Worm (Caenorhabditis elegans) whole organism, L1 larva: ENCODE results near the gene znf-622.
A peak's percentile ranks its signal among the peaks of the same experiment; 100 is the strongest.

Experiments used
- C34B4.2 ChIP-seq: sonication (generic microtip); optimal IDR thresholded peaks from 2 replicates; lab custom pipeline; 2017; ENCODE audit warnings: mild to moderate bottlenecking, missing genetic modification characterization, missing compliant biosample characterization
- F16B12.6 ChIP-seq: fragments of 150-350 bp; optimal IDR thresholded peaks from 2 replicates; lab custom pipeline; 2014; ENCODE audit warnings: missing biosample characterization, missing genetic modification characterization
- aha-1 ChIP-seq: fragments of 150-350 bp; optimal IDR thresholded peaks from 2 replicates; lab custom pipeline; 2014; ENCODE audit warnings: missing biosample characterization, missing genetic modification characterization
- alr-1 ChIP-seq: fragments of 200-800 bp; sonication (Bioruptor generic); optimal IDR thresholded peaks from 2 replicates; lab custom pipeline; 2018; ENCODE audit warnings: borderline replicate concordance, mild to moderate bottlenecking, missing genetic modification characterization, missing compliant biosample characterization
- aly-2 ChIP-seq: fragments of 150-350 bp; optimal IDR thresholded peaks from 2 replicates; lab custom pipeline; 2014; ENCODE audit warnings: missing biosample characterization, missing genetic modification characterization
- ama-1 ChIP-seq: fragments of 150-350 bp; optimal IDR thresholded peaks from 2 replicates; lab custom pipeline; 2014
- blmp-1 ChIP-seq: fragments of 150-350 bp; optimal IDR thresholded peaks from 2 replicates; lab custom pipeline; 2014; ENCODE audit warnings: missing biosample characterization, missing genetic modification characterization
- ceh-63 ChIP-seq: fragments of 200-800 bp; sonication (Bioruptor generic); optimal IDR thresholded peaks from 2 replicates; lab custom pipeline; 2018; ENCODE audit warnings: mild to moderate bottlenecking, missing genetic modification characterization, missing compliant biosample characterization
- ceh-8 ChIP-seq: fragments of 200-800 bp; sonication (Bioruptor generic); optimal IDR thresholded peaks from 2 replicates; lab custom pipeline; 2018; ENCODE audit warnings: mild to moderate bottlenecking, missing genetic modification characterization, moderate library complexity, missing compliant biosample characterization
- ceh-88 ChIP-seq: fragments of 200-800 bp; sonication (Bioruptor generic); IDR thresholded peaks from 2 replicates; pipeline ENCODE4 v1.3.6; 2022; ENCODE audit warnings: missing genetic modification characterization, missing compliant biosample characterization
- ceh-90 ChIP-seq: sonication (generic microtip); optimal IDR thresholded peaks from 2 replicates; lab custom pipeline; 2016; ENCODE audit warnings: missing genetic modification characterization, missing compliant biosample characterization
- ces-1 ChIP-seq: fragments of 150-350 bp; optimal IDR thresholded peaks from 2 replicates; lab custom pipeline; 2014; ENCODE audit warnings: missing biosample characterization, missing genetic modification reagents, missing genetic modification characterization
- dpl-1 ChIP-seq, 3 experiments: fragments of 150-350 bp in 2 of 3; sonication (generic microtip) in 1 of 3; optimal IDR thresholded peaks; 2 replicates each; lab custom pipeline; 2014 to 2017; ENCODE audit warnings: missing biosample characterization in 3 of 3, missing genetic modification characterization in 3 of 3, missing genetic modification reagents in 3 of 3
- dsc-1 ChIP-seq: sonication (generic microtip); optimal IDR thresholded peaks from 2 replicates; lab custom pipeline; 2016; ENCODE audit warnings: mild to moderate bottlenecking, missing genetic modification characterization, missing compliant biosample characterization
- efl-1 ChIP-seq, 4 experiments: fragments of 150-350 bp; optimal IDR thresholded peaks in 3 of 4; peaks in 1 of 4; 1 replicate in 1 of 4; 2 replicates in 3 of 4; lab custom pipeline; 2014; ENCODE audit warnings: missing biosample characterization in 2 of 4, missing genetic modification characterization in 2 of 4, missing genetic modification reagents in 2 of 4
- efl-3 ChIP-seq: fragments of 200-800 bp; sonication (Bioruptor generic); optimal IDR thresholded peaks from 2 replicates; lab custom pipeline; 2018; ENCODE audit warnings: mild to moderate bottlenecking, missing genetic modification characterization, missing compliant biosample characterization
- egl-13 ChIP-seq: sonication (generic microtip); optimal IDR thresholded peaks from 2 replicates; lab custom pipeline; 2016; ENCODE audit warnings: missing genotype, missing genetic modification reagents, missing genetic modification characterization, missing compliant biosample characterization
- elt-3 ChIP-seq, 6 experiments: fragments of 150-350 bp in 1 of 6; sonication (generic microtip); optimal IDR thresholded peaks; 2 replicates each; lab custom pipeline; 2017 to 2018; ENCODE audit warnings: missing biosample characterization in 6 of 6, missing genetic modification characterization in 6 of 6, inconsistent platforms in 1 of 6
- ets-5 ChIP-seq: fragments of 200-800 bp; sonication (Bioruptor generic); IDR thresholded peaks from 2 replicates; pipeline ENCODE4 v1.3.6; 2022; ENCODE audit warnings: missing genetic modification characterization, missing compliant biosample characterization
- fkh-4 ChIP-seq: sonication (generic microtip); optimal IDR thresholded peaks from 2 replicates; lab custom pipeline; 2016; ENCODE audit warnings: missing compliant biosample characterization, missing genetic modification characterization, borderline replicate concordance
- grh-1 ChIP-seq: fragments of 200-800 bp; sonication (Bioruptor generic); IDR thresholded peaks from 2 replicates; pipeline ENCODE4 v1.3.6; 2022; ENCODE audit warnings: missing genetic modification reagents, missing genetic modification characterization, missing compliant biosample characterization
- hlh-17 ChIP-seq: fragments of 200-800 bp; sonication (Bioruptor generic); optimal IDR thresholded peaks from 2 replicates; lab custom pipeline; 2018; ENCODE audit warnings: missing genetic modification characterization, mild to moderate bottlenecking, missing compliant biosample characterization, moderate library complexity, borderline replicate concordance
- hlh-4 ChIP-seq: sonication (generic microtip); optimal IDR thresholded peaks from 2 replicates; lab custom pipeline; 2016; ENCODE audit warnings: mild to moderate bottlenecking, missing genetic modification characterization, missing compliant biosample characterization
- hpl-2 ChIP-seq: fragments of 150-350 bp; optimal IDR thresholded peaks from 2 replicates; lab custom pipeline; 2014; ENCODE audit warnings: missing biosample characterization, missing genetic modification reagents, missing genetic modification characterization
- irx-1 ChIP-seq: sonication (generic microtip); optimal IDR thresholded peaks from 2 replicates; lab custom pipeline; 2016; ENCODE audit warnings: missing genetic modification characterization, missing compliant biosample characterization
- jun-1 ChIP-seq: fragments of 150-350 bp; optimal IDR thresholded peaks from 2 replicates; lab custom pipeline; 2014; ENCODE audit warnings: missing biosample characterization, missing genetic modification reagents, missing genetic modification characterization
- lin-14 ChIP-seq: fragments of 200-800 bp; sonication (Bioruptor generic); optimal IDR thresholded peaks from 2 replicates; lab custom pipeline; 2018; ENCODE audit warnings: mild to moderate bottlenecking, missing genetic modification characterization, moderate library complexity, missing compliant biosample characterization
- lin-15B ChIP-seq: fragments of 150-350 bp; sonication (generic microtip); optimal IDR thresholded peaks from 3 replicates; lab custom pipeline; 2014; ENCODE audit warnings: missing biosample characterization, missing genetic modification characterization
- lin-39 ChIP-seq: fragments of 150-350 bp; optimal IDR thresholded peaks from 2 replicates; lab custom pipeline; 2014; ENCODE audit warnings: missing biosample characterization, missing genetic modification reagents, missing genetic modification characterization
- mdl-1 ChIP-seq, 2 experiments: fragments of 150-350 bp; optimal IDR thresholded peaks; 2 replicates each; lab custom pipeline; 2014 to 2017; ENCODE audit warnings: missing biosample characterization in 2 of 2, missing genetic modification characterization in 2 of 2, inconsistent platforms in 1 of 2
- mef-2 ChIP-seq: fragments of 150-350 bp; optimal IDR thresholded peaks from 2 replicates; lab custom pipeline; 2014; ENCODE audit warnings: missing biosample characterization, missing genetic modification characterization
- nhr-11 ChIP-seq: fragments of 150-350 bp; optimal IDR thresholded peaks from 2 replicates; lab custom pipeline; 2014; ENCODE audit warnings: missing biosample characterization, missing genetic modification characterization
- nhr-12 ChIP-seq: sonication (generic microtip); optimal IDR thresholded peaks from 2 replicates; lab custom pipeline; 2017; ENCODE audit warnings: missing biosample characterization, missing genetic modification characterization
- nhr-237 ChIP-seq: fragments of 150-350 bp; optimal IDR thresholded peaks from 2 replicates; lab custom pipeline; 2014; ENCODE audit warnings: missing biosample characterization, missing genetic modification characterization
- nhr-28 ChIP-seq: fragments of 150-350 bp; optimal IDR thresholded peaks from 2 replicates; lab custom pipeline; 2014; ENCODE audit warnings: missing biosample characterization, missing genetic modification characterization
- nhr-47 ChIP-seq: sonication (generic microtip); optimal IDR thresholded peaks from 2 replicates; lab custom pipeline; 2016; ENCODE audit warnings: mild to moderate bottlenecking, missing genetic modification characterization, moderate library complexity, missing compliant biosample characterization
- nhr-71 ChIP-seq: sonication (generic microtip); optimal IDR thresholded peaks from 2 replicates; lab custom pipeline; 2016; ENCODE audit warnings: mild to moderate bottlenecking, missing genetic modification characterization, moderate library complexity, missing compliant biosample characterization
- nhr-77 ChIP-seq: fragments of 150-350 bp; optimal IDR thresholded peaks from 2 replicates; lab custom pipeline; 2014; ENCODE audit warnings: missing biosample characterization, missing genetic modification characterization
- nhr-84 ChIP-seq: sonication (generic microtip); optimal IDR thresholded peaks from 2 replicates; lab custom pipeline; 2017; ENCODE audit warnings: missing biosample characterization, missing genetic modification characterization
- nhr-85 ChIP-seq: sonication (generic microtip); peaks from one replicate; lab custom pipeline; 2016; ENCODE audit warnings: missing genetic modification characterization, inconsistent platforms, missing compliant biosample characterization
- nhr-90 ChIP-seq: sonication (generic microtip); optimal IDR thresholded peaks from 2 replicates; lab custom pipeline; 2016; ENCODE audit warnings: mild to moderate bottlenecking, missing genetic modification characterization, missing compliant biosample characterization; ENCODE audit not compliant: poor library complexity
- pag-3 ChIP-seq: sonication (generic microtip); optimal IDR thresholded peaks from 2 replicates; lab custom pipeline; 2017; ENCODE audit warnings: missing genetic modification characterization, mild to moderate bottlenecking, missing compliant biosample characterization, antibody characterized with exemption, borderline replicate concordance; ENCODE audit not compliant: insufficient read depth
- rnt-1 ChIP-seq: sonication (generic microtip); optimal IDR thresholded peaks from 2 replicates; lab custom pipeline; 2016; ENCODE audit warnings: mild to moderate bottlenecking, missing genetic modification characterization, moderate library complexity, missing compliant biosample characterization
- skn-1 ChIP-seq: fragments of 150-350 bp; optimal IDR thresholded peaks from 2 replicates; lab custom pipeline; 2014; ENCODE audit warnings: missing biosample characterization, missing genetic modification characterization
- snu-23 ChIP-seq: sonication (generic microtip); optimal IDR thresholded peaks from 2 replicates; lab custom pipeline; 2016; ENCODE audit warnings: missing genetic modification characterization, missing compliant biosample characterization
- sox-4 ChIP-seq: sonication (generic microtip); optimal IDR thresholded peaks from 2 replicates; lab custom pipeline; 2016; ENCODE audit warnings: missing genetic modification characterization, missing compliant biosample characterization
- tbx-2 ChIP-seq: sonication (generic microtip); optimal IDR thresholded peaks from 2 replicates; lab custom pipeline; 2016; ENCODE audit warnings: missing genetic modification characterization, missing compliant biosample characterization
- tlp-1 ChIP-seq: fragments of 150-350 bp; optimal IDR thresholded peaks from 2 replicates; lab custom pipeline; 2014; ENCODE audit warnings: missing biosample characterization, missing genetic modification characterization
- unc-130 ChIP-seq: fragments of 150-350 bp; optimal IDR thresholded peaks from 2 replicates; lab custom pipeline; 2017; ENCODE audit warnings: missing biosample characterization, missing genetic modification characterization, inconsistent platforms
- unc-30 ChIP-seq: sonication (generic microtip); optimal IDR thresholded peaks from 2 replicates; lab custom pipeline; 2017; ENCODE audit warnings: missing biosample characterization, missing genetic modification characterization
- xbp-1 ChIP-seq: sonication (generic microtip); optimal IDR thresholded peaks from 2 replicates; lab custom pipeline; 2016; ENCODE audit warnings: missing genetic modification characterization, missing compliant biosample characterization
- zip-4 ChIP-seq: fragments of 200-800 bp; sonication (Bioruptor generic); optimal IDR thresholded peaks from 2 replicates; lab custom pipeline; 2018; ENCODE audit warnings: mild to moderate bottlenecking, missing genetic modification characterization, moderate library complexity, missing compliant biosample characterization
- ztf-11 ChIP-seq, 2 experiments: sonication (generic microtip); optimal IDR thresholded peaks; 2 replicates each; lab custom pipeline; 2016 to 2017; ENCODE audit warnings: missing genetic modification characterization in 2 of 2, missing biosample characterization in 1 of 2, missing compliant biosample characterization in 1 of 2

Gene znf-622

ce11 chrIII:6396381-6396780, 14.9 kb downstream of the znf-622 start (continued):
- TF ChIP-seq sox-4 (tag; lab: Kevin White, UChicago): no peak
- peak; percentile 2 for TF ChIP-seq tlp-1 (tag; lab: Kevin White, UChicago)
- TF ChIP-seq nhr-12 (tag; lab: Kevin White, UChicago): no peak
- peak; percentile 79 to 99 (median 89) for TF ChIP-seq elt-3 (tag; optimal IDR thresholded peaks at IDR 0.05; lab: Kevin White, UChicago)
- TF ChIP-seq zip-4: no peak
- TF ChIP-seq lin-15B: no peak
- peak; percentile 59 for TF ChIP-seq lin-14 (GFP tag; lab: Kevin White, UChicago)
- TF ChIP-seq lin-39 (tag; lab: Kevin White, UChicago): no peak
- TF ChIP-seq nhr-47 (tag; lab: Kevin White, UChicago): no peak
- no peak for TF ChIP-seq dsc-1
- TF ChIP-seq hlh-4 (tag; lab: Kevin White, UChicago): no peak
- TF ChIP-seq efl-1 (optimal IDR thresholded peaks at IDR 0.05; lab: Kevin White, UChicago): no peak
- TF ChIP-seq efl-1 (GFP tag; optimal IDR thresholded peaks at IDR 0.05 in 1 of 2; lab: Kevin White, UChicago): peak in 1 of 2 experiments; percentile 74
- TF ChIP-seq hlh-17 (GFP tag; lab: Kevin White, UChicago): no peak
- TF ChIP-seq snu-23 (GFP tag; lab: Kevin White, UChicago): peak; percentile 34
- no peak for TF ChIP-seq nhr-77 (tag; lab: Kevin White, UChicago)
- peak; percentile 40 for TF ChIP-seq nhr-90 (tag; lab: Kevin White, UChicago)
- peak; percentile 37 for TF ChIP-seq nhr-85 (tag; lab: Kevin White, UChicago)
- TF ChIP-seq aly-2 (tag; lab: Kevin White, UChicago): no peak
- TF ChIP-seq ceh-90 (tag; lab: Kevin White, UChicago): no peak
- TF ChIP-seq ces-1 (GFP tag; lab: Kevin White, UChicago): no peak
- no peak for TF ChIP-seq nhr-11 (tag; lab: Kevin White, UChicago)
- TF ChIP-seq nhr-237 (tag; lab: Kevin White, UChicago): no peak
- no peak for TF ChIP-seq mef-2 (tag; lab: Kevin White, UChicago)
- TF ChIP-seq ceh-63 (GFP tag; lab: Kevin White, UChicago): no peak
- TF ChIP-seq egl-13: no peak
- no peak for TF ChIP-seq dpl-1 (GFP tag; optimal IDR thresholded peaks at IDR 0.05; lab: Kevin White, UChicago)
- no peak for TF ChIP-seq ets-5 (GFP tag; lab: Robert Waterston, UW)
- TF ChIP-seq unc-130 (tag; lab: Kevin White, UChicago): no peak
- TF ChIP-seq aha-1 (tag; lab: Kevin White, UChicago): no peak
- TF ChIP-seq tbx-2: no peak
- peak; percentile 47 for TF ChIP-seq nhr-71 (tag; lab: Kevin White, UChicago)
- TF ChIP-seq C34B4.2 (tag; lab: Kevin White, UChicago): no peak
- TF ChIP-seq ama-1 (lab: Kevin White, UChicago): no peak
- no peak for TF ChIP-seq ceh-88 (GFP tag; lab: Robert Waterston, UW)
- peak; percentile 50; the same call in 1 of the 2 replicates for TF ChIP-seq grh-1 (GFP tag; lab: Robert Waterston, UW)
- TF ChIP-seq blmp-1 (tag; lab: Kevin White, UChicago): no peak
- TF ChIP-seq mdl-1 (tag; optimal IDR thresholded peaks at IDR 0.05; lab: Kevin White, UChicago): no peak
- no peak for TF ChIP-seq xbp-1 (tag; lab: Kevin White, UChicago)
- TF ChIP-seq rnt-1 (tag; lab: Kevin White, UChicago): no peak
- no peak for TF ChIP-seq nhr-28 (tag; lab: Kevin White, UChicago)
- no peak for TF ChIP-seq unc-30 (tag; lab: Kevin White, UChicago)
- no peak for TF ChIP-seq F16B12.6 (tag; lab: Kevin White, UChicago)
- no peak for TF ChIP-seq nhr-84 (tag; lab: Kevin White, UChicago)
- TF ChIP-seq ceh-8 (GFP tag; lab: Kevin White, UChicago): no peak
- no peak for TF ChIP-seq pag-3
- no peak for TF ChIP-seq fkh-4
- TF ChIP-seq hpl-2 (GFP tag; lab: Kevin White, UChicago): no peak
- TF ChIP-seq irx-1 (tag; lab: Kevin White, UChicago): no peak
- peak; percentile 27 for TF ChIP-seq jun-1 (tag; lab: Kevin White, UChicago)
- no peak for TF ChIP-seq alr-1
- no peak for TF ChIP-seq skn-1
- no peak for TF ChIP-seq efl-3
- no peak for TF ChIP-seq ztf-11 (tag; optimal IDR thresholded peaks at IDR 0.05; lab: Kevin White, UChicago)
